Fruit fly (Drosophila melanogaster) whole organism, embryonic: ENCODE data around the gene cbt.

ENCODE experiments used
- Adf1 ChIP-seq: fragments of 200-800 bp; sonication (Bioruptor generic); IDR thresholded peaks from 2 replicates; pipeline ENCODE4 v1.3.6; 2022; ENCODE audit warnings: missing biosample characterization, missing genetic modification characterization
- Blimp-1 ChIP-seq: fragments of 200-800 bp; sonication (Bioruptor generic); optimal IDR thresholded peaks from 3 replicates; lab custom pipeline; 2018; ENCODE audit warnings: missing biosample characterization, missing genetic modification characterization, mild to moderate bottlenecking, moderate library complexity, missing genetic modification reagents
- CG12071 ChIP-seq: fragments of 200-800 bp; sonication (Bioruptor generic); optimal IDR thresholded peaks from 3 replicates; lab custom pipeline; 2018; ENCODE audit warnings: missing biosample characterization, mild to moderate bottlenecking, missing genetic modification characterization
- CG12155 ChIP-seq: fragments of 200-800 bp; sonication (Bioruptor generic); optimal IDR thresholded peaks from 3 replicates; lab custom pipeline; 2016; ENCODE audit warnings: missing biosample characterization, missing genetic modification characterization
- CG12219 ChIP-seq: fragments of 200-800 bp; sonication (Bioruptor generic); optimal IDR thresholded peaks from 3 replicates; lab custom pipeline; 2018; ENCODE audit warnings: missing biosample characterization, mild to moderate bottlenecking, missing genetic modification characterization
- CG1233 ChIP-seq: fragments of 200-800 bp; sonication (Bioruptor generic); optimal IDR thresholded peaks from 4 replicates; lab custom pipeline; 2018; ENCODE audit warnings: missing biosample characterization, mild to moderate bottlenecking, missing genetic modification characterization
- CG14050 ChIP-seq: fragments of 200-800 bp; sonication (Bioruptor generic); IDR thresholded peaks from 3 replicates; pipeline ENCODE4 v1.3.6; 2022; ENCODE audit warnings: missing biosample characterization, missing genetic modification characterization
- CG15696 ChIP-seq: fragments of 200-800 bp; sonication (Bioruptor generic); optimal IDR thresholded peaks from 2 replicates; lab custom pipeline; 2019; ENCODE audit warnings: missing biosample characterization, mild to moderate bottlenecking, missing genetic modification characterization, moderate library complexity
- CG16779 ChIP-seq: fragments of 200-800 bp; sonication (Bioruptor generic); IDR thresholded peaks from 2 replicates; pipeline ENCODE4 v1.3.6; 2022; ENCODE audit warnings: missing biosample characterization, missing genetic modification characterization
- CG16815 ChIP-seq: fragments of 200-800 bp; sonication (Bioruptor generic); optimal IDR thresholded peaks from 3 replicates; lab custom pipeline; 2017; ENCODE audit warnings: missing biosample characterization, mild to moderate bottlenecking, missing genetic modification characterization
- CG16863 ChIP-seq: fragments of 200-800 bp; sonication (Bioruptor generic); optimal IDR thresholded peaks from 3 replicates; lab custom pipeline; 2016; ENCODE audit warnings: missing biosample characterization, missing genetic modification characterization
- CG1792 ChIP-seq: fragments of 200-800 bp; sonication (Bioruptor generic); optimal IDR thresholded peaks from 2 replicates; lab custom pipeline; 2016; ENCODE audit warnings: missing biosample characterization, missing genetic modification characterization
- CG18476 ChIP-seq: fragments of 200-800 bp; sonication (Bioruptor generic); optimal IDR thresholded peaks from 2 replicates; lab custom pipeline; 2016; ENCODE audit warnings: missing biosample characterization, mild to moderate bottlenecking, missing genetic modification characterization
- CG18764 ChIP-seq: fragments of 200-800 bp; sonication (Bioruptor generic); optimal IDR thresholded peaks from 3 replicates; lab custom pipeline; 2016; ENCODE audit warnings: missing biosample characterization, missing genetic modification characterization
- CG33213 ChIP-seq: fragments of 200-800 bp; sonication (Bioruptor generic); optimal IDR thresholded peaks from 3 replicates; lab custom pipeline; 2016; ENCODE audit warnings: missing biosample characterization, missing genetic modification characterization
- CG34224 ChIP-seq: fragments of 200-800 bp; sonication (Bioruptor generic); IDR thresholded peaks from 3 replicates; pipeline ENCODE4 v1.3.6; 2022; ENCODE audit warnings: missing biosample characterization, missing genetic modification characterization; ENCODE audit not compliant: partially characterized antibody
- CG4424 ChIP-seq: fragments of 200-800 bp; sonication (Bioruptor generic); optimal IDR thresholded peaks from 3 replicates; lab custom pipeline; 2016; ENCODE audit warnings: missing biosample characterization, missing genetic modification characterization
- CG4707 ChIP-seq: fragments of 200-800 bp; sonication (Bioruptor generic); optimal IDR thresholded peaks from 2 replicates; lab custom pipeline; 2018; ENCODE audit warnings: missing biosample characterization, mild to moderate bottlenecking, missing genetic modification characterization, moderate library complexity
- CG6254 ChIP-seq: fragments of 200-800 bp; sonication (Bioruptor generic); optimal IDR thresholded peaks from 3 replicates; lab custom pipeline; 2017; ENCODE audit warnings: mild to moderate bottlenecking, missing biosample characterization, missing genetic modification reagents, missing genetic modification characterization
- CG6654 ChIP-seq: fragments of 200-800 bp; sonication (Bioruptor generic); optimal IDR thresholded peaks from 2 replicates; lab custom pipeline; 2017; ENCODE audit warnings: missing biosample characterization, mild to moderate bottlenecking, missing genetic modification characterization
- CG9817 ChIP-seq: fragments of 200-800 bp; sonication (Bioruptor generic); optimal IDR thresholded peaks from 2 replicates; lab custom pipeline; 2018; ENCODE audit warnings: missing biosample characterization, mild to moderate bottlenecking, missing genetic modification characterization, moderate library complexity
- CG9932 ChIP-seq: fragments of 200-800 bp; sonication (Bioruptor generic); IDR thresholded peaks from 2 replicates; pipeline ENCODE4 v1.3.6; 2022; ENCODE audit warnings: missing biosample characterization, missing genetic modification characterization
- Camta ChIP-seq: fragments of 200-800 bp; sonication (Bioruptor generic); optimal IDR thresholded peaks from 2 replicates; lab custom pipeline; 2016; ENCODE audit warnings: missing biosample characterization, missing genetic modification characterization
- Deaf1 ChIP-seq: fragments of 200-800 bp; optimal IDR thresholded peaks from 3 replicates; lab custom pipeline; 2019; ENCODE audit warnings: missing biosample characterization, mild to moderate bottlenecking, missing genetic modification characterization, moderate library complexity
- Doc2 ChIP-seq: fragments of 200-800 bp; sonication (Bioruptor generic); IDR thresholded peaks from 2 replicates; pipeline ENCODE4 v1.3.6; 2022; ENCODE audit warnings: missing biosample characterization, missing genetic modification characterization
- Fer2 ChIP-seq: fragments of 200-800 bp; sonication (Bioruptor generic); optimal IDR thresholded peaks from 2 replicates; lab custom pipeline; 2018; ENCODE audit warnings: missing biosample characterization, mild to moderate bottlenecking, missing genetic modification characterization, moderate library complexity
- HLH4C ChIP-seq: fragments of 200-800 bp; sonication (Bioruptor generic); IDR thresholded peaks from 3 replicates; pipeline ENCODE4 v1.3.6; 2022; ENCODE audit warnings: missing biosample characterization, missing genetic modification characterization; ENCODE audit not compliant: partially characterized antibody
- HLH54F ChIP-seq: fragments of 200-800 bp; sonication (Bioruptor generic); optimal IDR thresholded peaks from 3 replicates; lab custom pipeline; 2016; ENCODE audit warnings: missing biosample characterization, missing genetic modification characterization
- HmgZ ChIP-seq: fragments of 200-800 bp; sonication (Bioruptor generic); optimal IDR thresholded peaks from 2 replicates; lab custom pipeline; 2018; ENCODE audit warnings: missing biosample characterization, mild to moderate bottlenecking, missing genetic modification characterization
- Hr39 ChIP-seq: fragments of >200 bp; optimal IDR thresholded peaks from 2 replicates; lab custom pipeline; 2017
- MBD-R2 ChIP-seq: fragments of 200-800 bp; sonication (Bioruptor generic); IDR thresholded peaks from 2 replicates; pipeline ENCODE4 v1.3.6; 2022; ENCODE audit warnings: missing biosample characterization, missing genetic modification characterization
- Ptx1 ChIP-seq: fragments of 200-800 bp; sonication (Bioruptor generic); IDR thresholded peaks from 2 replicates; pipeline ENCODE4 v1.3.6; 2022; ENCODE audit warnings: missing biosample characterization, missing genetic modification characterization
- Ravus ChIP-seq: fragments of 200-800 bp; sonication (Bioruptor generic); IDR thresholded peaks from 2 replicates; pipeline ENCODE4 v1.3.6; 2022; ENCODE audit warnings: missing biosample characterization, missing genetic modification characterization
- Sry-δ ChIP-seq: fragments of 200-800 bp; sonication (Bioruptor generic); optimal IDR thresholded peaks from 2 replicates; lab custom pipeline; 2016; ENCODE audit warnings: missing biosample characterization, missing genetic modification characterization
- Xrp1 ChIP-seq: fragments of 200-800 bp; sonication (Bioruptor generic); IDR thresholded peaks from 2 replicates; pipeline ENCODE4 v1.3.6; 2022; ENCODE audit warnings: missing biosample characterization, missing genetic modification characterization
- abd-A ChIP-seq: fragments of 200-800 bp; sonication (Bioruptor generic); optimal IDR thresholded peaks from 3 replicates; lab custom pipeline; 2019; ENCODE audit warnings: missing biosample characterization, mild to moderate bottlenecking, missing genetic modification characterization, moderate library complexity
- cg ChIP-seq: fragments of 200-800 bp; sonication (Bioruptor generic); optimal IDR thresholded peaks from 3 replicates; lab custom pipeline; 2019; ENCODE audit warnings: missing biosample characterization, mild to moderate bottlenecking, missing genetic modification characterization, moderate library complexity
- crol ChIP-seq: fragments of 200-800 bp; sonication (Bioruptor generic); IDR thresholded peaks from 2 replicates; pipeline ENCODE4 v1.3.6; 2022; ENCODE audit warnings: missing biosample characterization, missing genetic modification characterization
- disco-r ChIP-seq: fragments of 200-800 bp; sonication (Bioruptor generic); optimal IDR thresholded peaks from 2 replicates; lab custom pipeline; 2016; ENCODE audit warnings: missing biosample characterization, missing genetic modification characterization
- gce ChIP-seq: fragments of 200-800 bp; sonication (Bioruptor generic); IDR thresholded peaks from 3 replicates; pipeline ENCODE4 v1.3.6; 2022; ENCODE audit warnings: missing biosample characterization, missing genetic modification characterization
- h ChIP-seq: fragments of >200 bp; optimal IDR thresholded peaks from 2 replicates; lab custom pipeline; 2017
- lov ChIP-seq, 2 experiments: fragments of 200-800 bp in 1 of 2; fragments of >200 bp in 1 of 2; sonication (Bioruptor generic) in 1 of 2; IDR thresholded peaks in 1 of 2; optimal IDR thresholded peaks in 1 of 2; 2 replicates in 1 of 2; 3 replicates in 1 of 2; pipeline versions ENCODE4 v1.3.6 to Lab custom; 2017 to 2022; ENCODE audit warnings: missing biosample characterization in 1 of 2, missing genetic modification characterization in 1 of 2
- pho ChIP-seq: fragments of 200-800 bp; sonication (Bioruptor generic); optimal IDR thresholded peaks from 2 replicates; lab custom pipeline; 2016; ENCODE audit warnings: missing biosample characterization, missing genetic modification characterization
- sens ChIP-seq: fragments of 200-800 bp; sonication (Bioruptor generic); peaks from one replicate; lab custom pipeline; 2016; ENCODE audit warnings: missing biosample characterization, missing genetic modification characterization
- tup ChIP-seq: fragments of 200-800 bp; sonication (Bioruptor generic); optimal IDR thresholded peaks from 2 replicates; lab custom pipeline; 2016; ENCODE audit warnings: missing biosample characterization, mild to moderate bottlenecking, missing genetic modification characterization, moderate library complexity
- unc-4 ChIP-seq: fragments of 200-800 bp; sonication (Bioruptor generic); IDR thresholded peaks from 2 replicates; pipeline ENCODE4 v1.3.6; 2022; ENCODE audit warnings: missing biosample characterization, missing genetic modification characterization; ENCODE audit not compliant: partially characterized antibody
- wdn ChIP-seq: fragments of 200-800 bp; sonication (Bioruptor generic); IDR thresholded peaks from 2 replicates; pipeline ENCODE4 v1.3.6; 2022; ENCODE audit warnings: missing biosample characterization, missing genetic modification characterization
- z ChIP-seq: fragments of 200-800 bp; sonication (Bioruptor generic); IDR thresholded peaks from 3 replicates; pipeline ENCODE4 v1.3.6; 2022; ENCODE audit warnings: missing biosample characterization, missing genetic modification characterization

Gene cbt

DNA sequence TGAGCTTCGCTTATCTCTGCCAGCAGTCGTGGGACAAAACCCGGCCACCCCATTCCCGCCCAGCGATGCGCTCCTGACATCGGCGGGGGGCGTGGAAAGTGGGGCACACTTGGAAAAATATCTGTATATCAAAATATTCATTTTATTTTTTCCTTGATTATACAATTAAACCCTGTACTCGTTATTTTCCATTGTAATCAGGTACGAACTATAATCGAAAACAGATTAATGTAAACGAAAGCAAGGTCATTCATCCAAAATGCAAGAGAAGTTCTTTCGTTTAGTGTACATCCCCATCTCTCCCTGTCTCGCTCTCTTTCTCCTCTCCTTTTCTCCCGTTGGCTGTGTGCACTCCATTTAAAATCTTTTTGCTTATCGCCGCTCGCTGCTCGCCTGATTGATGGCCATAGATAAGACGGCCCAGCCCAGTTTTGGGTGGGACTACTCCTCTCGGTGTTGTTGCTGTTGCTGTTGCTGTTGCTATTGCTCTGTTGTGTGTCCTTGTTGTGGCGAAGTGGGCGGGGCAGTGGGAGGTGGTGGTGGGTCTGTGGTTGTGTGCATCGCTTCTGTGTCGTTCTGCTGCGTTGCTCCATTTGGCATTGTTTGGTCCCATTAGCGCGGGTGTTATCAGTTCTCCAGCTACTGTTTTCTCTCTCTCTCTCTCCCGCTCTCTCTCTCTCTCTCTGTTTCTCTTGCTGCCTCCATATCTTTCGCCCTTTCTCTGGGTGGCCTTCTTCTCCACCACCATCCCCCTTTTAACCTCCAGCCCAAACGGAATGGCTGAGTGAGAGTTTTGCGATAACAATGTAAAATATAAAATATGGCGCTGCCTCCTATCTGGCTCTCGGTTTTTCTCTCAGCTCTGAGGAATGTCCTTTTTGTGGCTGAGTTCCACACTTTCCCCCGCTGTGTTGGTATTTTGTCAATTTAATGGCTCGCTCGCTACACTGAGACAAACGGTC lies 36.8 kb upstream of the cbt start (continued):
- TF ChIP-seq HmgZ: peak; percentile 50
- no peak for TF ChIP-seq unc-4 (GFP tag; lab: Robert Waterston, UW)
- TF ChIP-seq Ravus (GFP tag; lab: Robert Waterston, UW): peak; percentile 32
- peak; percentile 50 for TF ChIP-seq CG12155 (GFP tag; lab: Kevin White, UChicago)
- TF ChIP-seq cg (GFP tag; lab: Kevin White, UChicago): peak; percentile 9
- no peak for TF ChIP-seq HLH4C (GFP tag; lab: Robert Waterston, UW)
- peak; percentile 64 for TF ChIP-seq CG14050
- TF ChIP-seq CG6654 (GFP tag; lab: Kevin White, UChicago): peak; percentile 55
- TF ChIP-seq lov (optimal IDR thresholded peaks at IDR 0.05; lab: Kevin White, UChicago): no peak
- peak; percentile 42; the same call in 1 of the 3 replicates for TF ChIP-seq lov (GFP tag; IDR thresholded peaks at IDR 0.05; lab: Robert Waterston, UW)
- TF ChIP-seq gce (GFP tag; lab: Robert Waterston, UW): peak; percentile 63; the same call in 1 of the 3 replicates
- peak; percentile 45; the same call in 1 of the 2 replicates for TF ChIP-seq Doc2 (GFP tag; lab: Robert Waterston, UW)
- peak; percentile 57 for TF ChIP-seq CG16863 (GFP tag; lab: Kevin White, UChicago)
- TF ChIP-seq CG16779 (GFP tag; lab: Robert Waterston, UW): no peak; the same call in 1 of the 2 replicates
- TF ChIP-seq CG33213 (GFP tag; lab: Kevin White, UChicago): no peak
- peak; percentile 67 for TF ChIP-seq Camta (GFP tag; lab: Kevin White, UChicago)
- peak; percentile 58 for TF ChIP-seq CG9817 (tag; lab: Kevin White, UChicago)
- peak; percentile 71 for TF ChIP-seq CG1233 (GFP tag; lab: Kevin White, UChicago)
- TF ChIP-seq HLH54F: peak; percentile 27
- TF ChIP-seq CG4707: peak; percentile 53
- peak; percentile 49 for TF ChIP-seq CG18764 (GFP tag; lab: Kevin White, UChicago)
- TF ChIP-seq CG4424 (GFP tag; lab: Kevin White, UChicago): peak; percentile 87
- TF ChIP-seq disco-r (GFP tag; lab: Kevin White, UChicago): no peak
- TF ChIP-seq Ptx1 (GFP tag; lab: Robert Waterston, UW): peak; percentile 81
- TF ChIP-seq CG18476 (GFP tag; lab: Kevin White, UChicago): peak; percentile 54
- TF ChIP-seq wdn: peak; percentile 68
- peak; percentile 95 for TF ChIP-seq sens (GFP tag; lab: Kevin White, UChicago)
- peak; percentile 87 for TF ChIP-seq Blimp-1 (GFP tag; lab: Kevin White, UChicago)
- TF ChIP-seq CG34224: no peak
- TF ChIP-seq CG6254: peak; percentile 78
- peak; percentile 74 for TF ChIP-seq CG12071 (GFP tag; lab: Kevin White, UChicago)
- TF ChIP-seq CG9932 (GFP tag; lab: Robert Waterston, UW): peak; percentile 53
- TF ChIP-seq z (GFP tag; lab: Robert Waterston, UW): no peak
- peak; percentile 14 for TF ChIP-seq Sry-δ (GFP tag; lab: Kevin White, UChicago)
- peak; percentile 62 for TF ChIP-seq CG16815 (GFP tag; lab: Kevin White, UChicago)
- TF ChIP-seq Fer2 (tag; lab: Kevin White, UChicago): no peak
- peak; percentile 92 for TF ChIP-seq Xrp1 (GFP tag; lab: Robert Waterston, UW)
- TF ChIP-seq pho (GFP tag; lab: Kevin White, UChicago): peak; percentile 31
- peak; percentile 19 for TF ChIP-seq tup (GFP tag; lab: Kevin White, UChicago)
- TF ChIP-seq MBD-R2 (GFP tag; lab: Robert Waterston, UW): peak; percentile 34; the same call in 1 of the 2 replicates
- peak; percentile 74 for TF ChIP-seq abd-A
- peak; percentile 68 for TF ChIP-seq CG12219 (GFP tag; lab: Kevin White, UChicago)
- TF ChIP-seq CG15696 (tag; lab: Kevin White, UChicago): peak; percentile 57
- peak; percentile 72; the same call in 1 of the 2 replicates for TF ChIP-seq crol (GFP tag; lab: Robert Waterston, UW)
- TF ChIP-seq Hr39 (lab: Kevin White, UChicago): no peak
- TF ChIP-seq Adf1 (GFP tag; lab: Robert Waterston, UW): no peak
- peak; percentile 36 for TF ChIP-seq Deaf1
- no peak for TF ChIP-seq h (lab: Kevin White, UChicago)
- peak; percentile 22 for TF ChIP-seq CG1792 (GFP tag; lab: Kevin White, UChicago)
